Worm (Caenorhabditis elegans) whole organism, midembryonic: ENCODE measurements around the gene frpr-13.
"Not testable (repeated sequence)": the region's sequence is repeated elsewhere in the genome, so short reads cannot be mapped to it uniquely, and the experiment has no call there.

Experiments used
- T22C8.4 ChIP-seq: fragments of 200-800 bp; sonication (Bioruptor generic); IDR thresholded peaks from 2 replicates; pipeline ENCODE4 v1.3.6; 2022; ENCODE audit warnings: missing genetic modification characterization, missing compliant biosample characterization
- cog-1 ChIP-seq: sonication (generic microtip); optimal IDR thresholded peaks from 2 replicates; lab custom pipeline; 2016; ENCODE audit warnings: missing genetic modification characterization, missing compliant biosample characterization
- flt-1 ChIP-seq: fragments of 200-800 bp; sonication (Bioruptor generic); IDR thresholded peaks from 2 replicates; pipeline ENCODE4 v1.3.6; 2022; ENCODE audit warnings: missing genetic modification characterization, missing compliant biosample characterization
- klf-2 ChIP-seq: fragments of 200-800 bp; sonication (Bioruptor generic); conservative IDR thresholded peaks from 2 replicates; pipeline ENCODE4 v1.3.6; 2022; ENCODE audit warnings: missing genetic modification reagents, missing genetic modification characterization, missing compliant biosample characterization
- med-1 ChIP-seq: sonication (generic microtip); optimal IDR thresholded peaks from 2 replicates; lab custom pipeline; 2017; ENCODE audit warnings: missing genetic modification characterization, mild to moderate bottlenecking, missing compliant biosample characterization, antibody characterized with exemption, missing genetic modification reagents; ENCODE audit not compliant: insufficient read depth
- ref-1 ChIP-seq: fragments of 200-800 bp; sonication (Bioruptor generic); conservative IDR thresholded peaks from 2 replicates; pipeline ENCODE4 v1.3.6; 2022; ENCODE audit warnings: missing genetic modification reagents, missing genetic modification characterization, missing compliant biosample characterization
- tab-1 ChIP-seq: fragments of 200-800 bp; sonication (Bioruptor generic); IDR thresholded peaks from 2 replicates; pipeline ENCODE4 v1.3.6; 2022; ENCODE audit warnings: missing genetic modification characterization, missing compliant biosample characterization
- ztf-23 ChIP-seq: fragments of 200-800 bp; sonication (Bioruptor generic); IDR thresholded peaks from 2 replicates; pipeline ENCODE4 v1.3.6; 2022; ENCODE audit warnings: missing genetic modification reagents, missing genetic modification characterization, missing compliant biosample characterization
- ztf-29 ChIP-seq: fragments of 200-800 bp; sonication (Bioruptor generic); IDR thresholded peaks from 2 replicates; pipeline ENCODE4 v1.3.6; 2022; ENCODE audit warnings: missing genetic modification reagents, missing genetic modification characterization, missing compliant biosample characterization

The frpr-13 gene

ce11 chrV:8898756-8899155 is at the start of gene frpr-13:
TSS of gene frpr-13 (plus strand) at chrV:8899056.
- TF ChIP-seq cog-1 (tag; lab: Kevin White, UChicago) (no peak), ztf-23 (GFP tag; lab: Robert Waterston, UW) (no peak)

- not testable (repeated sequence) for TF ChIP-seq ref-1, med-1, T22C8.4
These were observed 36.9 kb upstream of the frpr-13 start, which contains the start of gene F07B7.12 for ce11 chrV:8861949-8862348. TSS of gene F07B7.12 (minus strand) at chrV:8862049.

ce11 chrV:8897942-8898419 is 875 bp upstream of the frpr-13 start, which contains the start of the genes his-17 and his-18:
TSS of gene his-17 (minus strand) at chrV:8897992.
TSS of gene his-18 (plus strand) at chrV:8898228.
- peak; percentile 92 for TF ChIP-seq flt-1

- TF ChIP-seq med-1 (no peak), ref-1 (no peak), klf-2 (GFP tag; lab: Robert Waterston, UW) (no peak), cog-1 (tag; lab: Kevin White, UChicago) (no peak), T22C8.4 (no peak), flt-1 (no peak), ztf-29 (no peak), tab-1 (no peak), ztf-23 (GFP tag; lab: Robert Waterston, UW) (no peak)
These were observed 3.8 kb downstream of the frpr-13 start, which contains the start of gene frpr-12 for ce11 chrV:8902697-8903096. TSS of gene frpr-12 (plus strand) at chrV:8902997.

- no peak for TF ChIP-seq klf-2 (GFP tag; lab: Robert Waterston, UW)
- TF ChIP-seq med-1 = no peak
- no peak for TF ChIP-seq cog-1 (tag; lab: Kevin White, UChicago)
- TF ChIP-seq flt-1 = no peak
- no peak for TF ChIP-seq T22C8.4
- TF ChIP-seq ref-1 = no peak
- TF ChIP-seq ztf-23 (GFP tag; lab: Robert Waterston, UW) = no peak
- no peak for TF ChIP-seq tab-1
- no peak for TF ChIP-seq ztf-29
These were observed 5.1 kb downstream of the frpr-13 start for ce11 chrV:8903916-8904315.

- no peak for TF ChIP-seq flt-1
- TF ChIP-seq ztf-23 (GFP tag; lab: Robert Waterston, UW) = no peak
- no peak for TF ChIP-seq klf-2 (GFP tag; lab: Robert Waterston, UW)
These were observed 6.8 kb downstream of the frpr-13 start for ce11 chrV:8905656-8906055.

- TF ChIP-seq ztf-23 (GFP tag; lab: Robert Waterston, UW) = no peak
- no peak for TF ChIP-seq ref-1
- no peak for TF ChIP-seq T22C8.4
- no peak for TF ChIP-seq flt-1
- TF ChIP-seq tab-1 = no peak
- TF ChIP-seq med-1 = no peak
- TF ChIP-seq klf-2 (GFP tag; lab: Robert Waterston, UW) = no peak
- TF ChIP-seq ztf-29 = no peak
- TF ChIP-seq cog-1 (tag; lab: Kevin White, UChicago) = no peak
These were observed 8.0 kb downstream of the frpr-13 start, which contains the start of gene frpr-11 for ce11 chrV:8906896-8907295. TSS of gene frpr-11 (plus strand) at chrV:8907196.

- TF ChIP-seq tab-1 (no peak), ref-1 (no peak), med-1 (no peak), flt-1 (no peak), ztf-29 (no peak), T22C8.4 (no peak), cog-1 (tag; lab: Kevin White, UChicago) (no peak), ztf-23 (GFP tag; lab: Robert Waterston, UW) (no peak), klf-2 (GFP tag; lab: Robert Waterston, UW) (no peak)
These were observed 15.1 kb downstream of the frpr-13 start, which contains the start of gene mod-1 for ce11 chrV:8913940-8914339. TSS of gene mod-1 (minus strand) at chrV:8914040.

- no peak for TF ChIP-seq ref-1
- TF ChIP-seq klf-2 (GFP tag; lab: Robert Waterston, UW) = no peak
- TF ChIP-seq tab-1 = no peak
- TF ChIP-seq cog-1 (tag; lab: Kevin White, UChicago) = no peak
- TF ChIP-seq T22C8.4 = no peak
- no peak for TF ChIP-seq ztf-29
- no peak for TF ChIP-seq ztf-23 (GFP tag; lab: Robert Waterston, UW)
- TF ChIP-seq flt-1 = no peak
- TF ChIP-seq med-1 = no peak
These were observed 23.9 kb downstream of the frpr-13 start, which contains the start of gene ttr-47 for ce11 chrV:8922781-8923180. TSS of gene ttr-47 (plus strand) at chrV:8923088.

- TF ChIP-seq T22C8.4 (no peak), flt-1 (no peak), ztf-29 (no peak), klf-2 (GFP tag; lab: Robert Waterston, UW) (no peak), cog-1 (tag; lab: Kevin White, UChicago) (no peak), med-1 (no peak), ztf-23 (GFP tag; lab: Robert Waterston, UW) (no peak), tab-1 (no peak), ref-1 (no peak)
These were observed 28.9 kb downstream of the frpr-13 start for ce11 chrV:8927715-8928114.

ce11 chrV:8928967-8929366 is 30.1 kb downstream of the frpr-13 start, which contains the start of gene H14N18.4:
TSS of gene H14N18.4 (minus strand) at chrV:8928978.
- no peak for TF ChIP-seq ref-1
- TF ChIP-seq ztf-23 (GFP tag; lab: Robert Waterston, UW) = no peak
- no peak for TF ChIP-seq klf-2 (GFP tag; lab: Robert Waterston, UW)
- no peak for TF ChIP-seq ztf-29
- TF ChIP-seq flt-1 = no peak
- no peak for TF ChIP-seq tab-1
- no peak for TF ChIP-seq med-1
- no peak for TF ChIP-seq T22C8.4
- no peak for TF ChIP-seq cog-1 (tag; lab: Kevin White, UChicago)

- TF ChIP-seq cog-1 (tag; lab: Kevin White, UChicago) (no peak), tab-1 (no peak), ztf-23 (GFP tag; lab: Robert Waterston, UW) (no peak), T22C8.4 (no peak), ztf-29 (no peak), ref-1 (no peak), med-1 (no peak), flt-1 (no peak), klf-2 (GFP tag; lab: Robert Waterston, UW) (no peak)
These were observed 33.5 kb downstream of the frpr-13 start, which contains the start of gene H14N18.2 for ce11 chrV:8932318-8932717. TSS of gene H14N18.2 (plus strand) at chrV:8932618.
